Fruit fly (Drosophila melanogaster) whole organism: ENCODE data around the gene Mst57Dc.

ENCODE experiments used
- CG8478 ChIP-seq: fragments of >200 bp; optimal IDR thresholded peaks from 2 replicates; lab custom pipeline; 2018; ENCODE audit warnings: inconsistent platforms
- EcR ChIP-seq, 2 experiments: fragments of >200 bp; optimal IDR thresholded peaks; 2 replicates each; lab custom pipeline; 2017; ENCODE audit warnings: missing biosample characterization in 2 of 2, missing genetic modification characterization in 2 of 2, missing genetic modification reagents in 2 of 2
- pan ChIP-seq: fragments of >200 bp; optimal IDR thresholded peaks from 2 replicates; lab custom pipeline; 2017
- psq ChIP-seq: fragments of >200 bp; optimal IDR thresholded peaks from 2 replicates; lab custom pipeline; 2017
- usp ChIP-seq: fragments of >200 bp; optimal IDR thresholded peaks from 2 replicates; lab custom pipeline; 2017; ENCODE audit warnings: missing biosample characterization, missing genetic modification characterization, mixed read lengths

DNA sequence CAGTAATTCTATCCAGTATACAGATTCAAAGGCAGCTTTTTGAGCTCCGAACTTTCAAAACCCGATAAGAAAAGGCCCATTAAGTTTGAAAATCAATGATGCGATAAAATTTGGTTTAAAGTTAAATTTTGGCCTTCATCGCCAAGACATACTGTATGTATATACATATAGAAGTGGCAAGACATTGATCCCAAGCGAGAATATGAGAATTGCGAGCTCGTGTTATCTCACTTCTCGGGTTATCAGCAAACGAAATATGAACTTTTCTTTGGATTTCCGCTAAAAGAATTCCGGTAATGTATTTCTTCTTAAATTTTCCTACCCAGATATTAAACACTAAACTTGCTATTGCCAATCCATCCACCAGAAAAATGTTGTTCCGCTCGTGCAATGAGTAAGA, 47.6 kb upstream of the Mst57Dc start:
- TF ChIP-seq pan, result no peak
- no peak for TF ChIP-seq usp (GFP tag; lab: Kevin White, UChicago)
- TF ChIP-seq CG8478 (lab: Kevin White, UChicago), result no peak
- no peak for TF ChIP-seq psq (lab: Kevin White, UChicago)
- TF ChIP-seq EcR (GFP tag; optimal IDR thresholded peaks at IDR 0.05; lab: Kevin White, UChicago), result peak in 1 of 2 experiments; percentile 2
